Fruit fly (Drosophila melanogaster) whole organism, larva: Measurements from ENCODE around the gene CG4382.

Experiments
- noc ChIP-seq: fragments of 200-800 bp; sonication (Bioruptor generic); optimal IDR thresholded peaks from 3 replicates; lab custom pipeline; 2019; ENCODE audit warnings: missing biosample characterization, mild to moderate bottlenecking, missing genetic modification characterization, moderate library complexity

The CG4382 gene

dm6 chr2L:9567398-9567856 lies 33.2 kb downstream of the CG4382 start:
- TF ChIP-seq noc = peak; percentile 81

- TF ChIP-seq noc = no peak
These were observed 34.0 kb downstream of the CG4382 start, which contains the start of gene jp for dm6 chr2L:9566656-9567055. Gene jp, minus strand, starts transcription at chr2L:9566750.

dm6 chr2L:9565387-9565786 lies 35.3 kb downstream of the CG4382 start, which contains the start of gene CG46468:
Gene CG46468, minus strand, starts transcription at chr2L:9565438.
- no peak for TF ChIP-seq noc

- TF ChIP-seq noc = peak; percentile 18
These were observed 36.1 kb downstream of the CG4382 start for dm6 chr2L:9564527-9564926.

dm6 chr2L:9562713-9563112 lies 38.0 kb downstream of the CG4382 start:
- TF ChIP-seq noc = no peak

dm6 chr2L:9560045-9560587 lies 40.6 kb downstream of the CG4382 start:
- TF ChIP-seq noc = no peak

- TF ChIP-seq noc = no peak
These were observed 42.8 kb downstream of the CG4382 start for dm6 chr2L:9557858-9558257.

dm6 chr2L:9550880-9551279 lies 49.8 kb downstream of the CG4382 start:
- no peak for TF ChIP-seq noc
